Worm (Caenorhabditis elegans): Measurements from ENCODE around the gene srd-66.

DNA sequence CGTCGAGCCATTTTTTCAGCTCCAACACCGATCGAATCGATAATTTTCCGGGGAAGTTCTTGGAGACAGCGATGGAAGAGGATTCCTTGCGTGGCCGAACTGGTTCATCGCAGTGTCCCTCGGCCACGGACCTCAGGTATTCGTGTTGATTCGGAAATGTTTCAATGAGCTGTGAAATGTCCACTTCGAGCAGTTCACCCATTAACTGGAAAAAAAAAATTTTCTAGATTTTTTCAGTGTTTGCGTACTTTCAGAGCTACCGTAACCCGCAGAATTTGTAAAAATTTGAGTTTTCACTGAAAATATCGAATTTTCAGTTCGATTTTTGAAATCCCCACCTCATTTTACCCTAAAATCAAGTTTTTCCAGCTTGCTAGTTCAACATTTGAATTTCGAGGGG lies 34.6 kb downstream of the srd-66 start:
- TF ChIP-seq R02D3.7 (tag; optimal IDR thresholded peaks at IDR 0.05) (no peak), ZK546.5 (tag; optimal IDR thresholded peaks at IDR 0.05) (no peak)
